Worm (Caenorhabditis elegans): ENCODE results near the gene ttc-36.

DNA sequence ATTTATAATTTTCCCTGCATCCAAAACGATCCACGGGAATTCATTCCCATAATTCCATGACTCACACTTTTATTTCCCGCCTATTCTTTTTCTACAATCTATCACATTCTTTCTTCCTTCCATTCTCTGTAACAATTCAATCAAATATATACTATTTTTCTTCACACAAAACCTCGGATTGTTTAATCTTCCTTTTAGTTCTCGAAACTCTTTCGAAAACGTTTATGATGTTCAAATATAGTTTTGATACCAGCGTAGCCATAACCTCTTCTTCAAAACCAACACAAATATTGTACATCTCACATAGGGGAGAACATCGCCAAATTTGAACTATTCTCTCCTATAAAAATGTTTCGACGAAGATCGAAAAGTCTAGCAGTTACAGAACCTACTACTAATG is 39.2 kb upstream of the ttc-36 start, which contains the start of gene lec-3:
- no peak for TF ChIP-seq cog-1 (tag; optimal IDR thresholded peaks at IDR 0.05)
- no peak for TF ChIP-seq flt-1 (GFP tag; IDR thresholded peaks at IDR 0.05)
- no peak for TF ChIP-seq ztf-23 (GFP tag; IDR thresholded peaks at IDR 0.05)
- no peak for TF ChIP-seq ref-1 (GFP tag; conservative IDR thresholded peaks at IDR 0.05)
- no peak for TF ChIP-seq tab-1 (GFP tag; IDR thresholded peaks at IDR 0.05)

Measured in whole organism, midembryonic.